Fruit fly (Drosophila melanogaster) whole organism, embryonic: ENCODE data around the gene CG17124.

Source experiments
- CG10147 ChIP-seq: fragments of 200-800 bp; sonication (Bioruptor generic); optimal IDR thresholded peaks from 2 replicates; lab custom pipeline; 2019; ENCODE audit warnings: missing biosample characterization, mild to moderate bottlenecking, missing genetic modification characterization, moderate library complexity
- CG11695 ChIP-seq: fragments of 200-800 bp; sonication (Bioruptor generic); IDR thresholded peaks from 3 replicates; pipeline ENCODE4 v1.3.6; 2022; ENCODE audit warnings: missing biosample characterization, missing genetic modification characterization
- CG13287 ChIP-seq: fragments of 200-800 bp; sonication (Bioruptor generic); IDR thresholded peaks from 2 replicates; pipeline ENCODE4 v1.3.6; 2022; ENCODE audit warnings: missing biosample characterization, missing genetic modification characterization; ENCODE audit not compliant: partially characterized antibody
- CG13894 ChIP-seq: fragments of 200-800 bp; sonication (Bioruptor generic); optimal IDR thresholded peaks from 3 replicates; lab custom pipeline; 2018; ENCODE audit warnings: missing biosample characterization, mild to moderate bottlenecking, missing genetic modification characterization, moderate library complexity
- CG15514 ChIP-seq: fragments of 200-800 bp; sonication (Bioruptor generic); optimal IDR thresholded peaks from 3 replicates; lab custom pipeline; 2017; ENCODE audit warnings: missing biosample characterization, missing genetic modification characterization, mild to moderate bottlenecking, moderate library complexity, missing genetic modification reagents
- CG16779 ChIP-seq: fragments of 200-800 bp; sonication (Bioruptor generic); IDR thresholded peaks from 2 replicates; pipeline ENCODE4 v1.3.6; 2022; ENCODE audit warnings: missing biosample characterization, missing genetic modification characterization
- CG17829 ChIP-seq: fragments of 200-800 bp; optimal IDR thresholded peaks from 2 replicates; lab custom pipeline; 2019; ENCODE audit warnings: missing biosample characterization, mild to moderate bottlenecking, missing genetic modification characterization, moderate library complexity
- CG2116 ChIP-seq: fragments of 200-800 bp; sonication (Bioruptor generic); optimal IDR thresholded peaks from 3 replicates; lab custom pipeline; 2018; ENCODE audit warnings: missing biosample characterization, mild to moderate bottlenecking, missing genetic modification characterization
- CG2120 ChIP-seq: fragments of 200-800 bp; sonication (Bioruptor generic); optimal IDR thresholded peaks from 3 replicates; lab custom pipeline; 2016; ENCODE audit warnings: missing biosample characterization, missing genetic modification characterization
- CG32532 ChIP-seq: fragments of 200-800 bp; sonication (Bioruptor generic); IDR thresholded peaks from 2 replicates; pipeline ENCODE4 v1.3.6; 2022; ENCODE audit warnings: missing biosample characterization, missing genetic modification characterization
- CG34224 ChIP-seq: fragments of 200-800 bp; sonication (Bioruptor generic); IDR thresholded peaks from 3 replicates; pipeline ENCODE4 v1.3.6; 2022; ENCODE audit warnings: missing biosample characterization, missing genetic modification characterization; ENCODE audit not compliant: partially characterized antibody
- CG5180 ChIP-seq: fragments of 200-800 bp; sonication (Bioruptor generic); optimal IDR thresholded peaks from 3 replicates; lab custom pipeline; 2017; ENCODE audit warnings: missing biosample characterization, missing genetic modification characterization, mild to moderate bottlenecking, moderate library complexity, missing genetic modification reagents
- CG6654 ChIP-seq: fragments of 200-800 bp; sonication (Bioruptor generic); optimal IDR thresholded peaks from 2 replicates; lab custom pipeline; 2017; ENCODE audit warnings: missing biosample characterization, mild to moderate bottlenecking, missing genetic modification characterization
- CG7556 ChIP-seq: fragments of 200-800 bp; sonication (Bioruptor generic); optimal IDR thresholded peaks from 2 replicates; lab custom pipeline; 2017; ENCODE audit warnings: missing biosample characterization, mild to moderate bottlenecking, missing genetic modification characterization
- CG8388 ChIP-seq: fragments of 200-800 bp; sonication (Bioruptor generic); optimal IDR thresholded peaks from 2 replicates; lab custom pipeline; 2019; ENCODE audit warnings: missing biosample characterization, mild to moderate bottlenecking, missing genetic modification characterization, moderate library complexity
- CG9437 ChIP-seq: fragments of 200-800 bp; sonication (Bioruptor generic); optimal IDR thresholded peaks from 2 replicates; lab custom pipeline; 2018; ENCODE audit warnings: missing biosample characterization, mild to moderate bottlenecking, missing genetic modification characterization
- HHEX ChIP-seq: fragments of 200-800 bp; sonication (Bioruptor generic); optimal IDR thresholded peaks from 3 replicates; lab custom pipeline; 2017; ENCODE audit warnings: missing biosample characterization, mild to moderate bottlenecking, missing genetic modification characterization, missing genetic modification reagents
- Hr3 ChIP-seq: fragments of 200-800 bp; sonication (Bioruptor generic); optimal IDR thresholded peaks from 3 replicates; lab custom pipeline; 2016; ENCODE audit warnings: missing biosample characterization, missing genetic modification characterization
- Lim3 ChIP-seq: fragments of 200-800 bp; sonication (Bioruptor generic); IDR thresholded peaks from 2 replicates; pipeline ENCODE4 v1.3.6; 2022; ENCODE audit warnings: missing biosample characterization, missing genetic modification characterization
- MBD-R2 ChIP-seq: fragments of 200-800 bp; sonication (Bioruptor generic); IDR thresholded peaks from 2 replicates; pipeline ENCODE4 v1.3.6; 2022; ENCODE audit warnings: missing biosample characterization, missing genetic modification characterization
- Med ChIP-seq: fragments of 200-800 bp; sonication (Bioruptor generic); peaks from one replicate; lab custom pipeline; 2016; ENCODE audit warnings: missing biosample characterization, missing genetic modification characterization, mild to moderate bottlenecking, inconsistent platforms, moderate library complexity
- Nf-YB ChIP-seq: fragments of 200-800 bp; sonication (Bioruptor generic); optimal IDR thresholded peaks from 3 replicates; lab custom pipeline; 2019; ENCODE audit warnings: missing biosample characterization, mild to moderate bottlenecking, missing genetic modification characterization, moderate library complexity
- Vsx1 ChIP-seq: fragments of 200-800 bp; sonication (Bioruptor generic); optimal IDR thresholded peaks from 2 replicates; lab custom pipeline; 2017; ENCODE audit warnings: missing biosample characterization, mild to moderate bottlenecking, missing genetic modification characterization, missing genetic modification reagents
- Xbp1 ChIP-seq: fragments of 200-800 bp; sonication (Bioruptor generic); optimal IDR thresholded peaks from 3 replicates; lab custom pipeline; 2016; ENCODE audit warnings: missing biosample characterization, mild to moderate bottlenecking, missing genetic modification characterization
- ab ChIP-seq: fragments of 200-800 bp; sonication (Bioruptor generic); optimal IDR thresholded peaks from 2 replicates; lab custom pipeline; 2016; ENCODE audit warnings: missing biosample characterization, missing genetic modification characterization
- az2 ChIP-seq: fragments of 200-800 bp; sonication (Bioruptor generic); optimal IDR thresholded peaks from 3 replicates; lab custom pipeline; 2016; ENCODE audit warnings: missing biosample characterization, missing genetic modification characterization
- bab2 ChIP-seq: fragments of 200-800 bp; sonication (Bioruptor generic); optimal IDR thresholded peaks from 2 replicates; lab custom pipeline; 2016; ENCODE audit warnings: missing biosample characterization, missing genetic modification characterization
- bigmax ChIP-seq: fragments of 200-800 bp; sonication (Bioruptor generic); optimal IDR thresholded peaks from 2 replicates; lab custom pipeline; 2018; ENCODE audit warnings: missing biosample characterization, mild to moderate bottlenecking, missing genetic modification characterization
- croc ChIP-seq: fragments of 200-800 bp; sonication (Bioruptor generic); conservative IDR thresholded peaks from 3 replicates; pipeline ENCODE4 v1.3.6; 2022; ENCODE audit warnings: missing biosample characterization, missing genetic modification characterization
- ems ChIP-seq: fragments of 200-800 bp; sonication (Bioruptor generic); optimal IDR thresholded peaks from 3 replicates; lab custom pipeline; 2016; ENCODE audit warnings: missing biosample characterization, missing genetic modification characterization
- exex ChIP-seq: fragments of 200-800 bp; sonication (Bioruptor generic); optimal IDR thresholded peaks from 4 replicates; lab custom pipeline; 2018; ENCODE audit warnings: missing biosample characterization, mild to moderate bottlenecking, missing genetic modification characterization, moderate library complexity
- gcm ChIP-seq: fragments of 200-800 bp; sonication (Bioruptor generic); optimal IDR thresholded peaks from 2 replicates; lab custom pipeline; 2019; ENCODE audit warnings: missing biosample characterization, mild to moderate bottlenecking, missing genetic modification characterization, moderate library complexity
- hb ChIP-seq: fragments of 200-800 bp; sonication (Bioruptor generic); IDR thresholded peaks from 3 replicates; pipeline ENCODE4 v1.3.6; 2022; ENCODE audit warnings: missing biosample characterization, missing genetic modification characterization; ENCODE audit not compliant: partially characterized antibody
- ind ChIP-seq: fragments of 200-800 bp; sonication (Bioruptor generic); optimal IDR thresholded peaks from 3 replicates; lab custom pipeline; 2016; ENCODE audit warnings: missing biosample characterization, missing genetic modification characterization
- nau ChIP-seq: fragments of 200-800 bp; sonication (Bioruptor generic); optimal IDR thresholded peaks from 3 replicates; lab custom pipeline; 2017; ENCODE audit warnings: missing biosample characterization, mild to moderate bottlenecking, missing genetic modification characterization, missing genetic modification reagents
- odd ChIP-seq: fragments of 200-800 bp; sonication (Bioruptor generic); optimal IDR thresholded peaks from 2 replicates; lab custom pipeline; 2017; ENCODE audit warnings: missing biosample characterization, mild to moderate bottlenecking, missing genetic modification characterization
- phol ChIP-seq: fragments of 200-800 bp; sonication (Bioruptor generic); optimal IDR thresholded peaks from 3 replicates; lab custom pipeline; 2018; ENCODE audit warnings: missing biosample characterization, mild to moderate bottlenecking, missing genetic modification characterization, moderate library complexity
- pzg ChIP-seq: fragments of 200-800 bp; sonication (Bioruptor generic); optimal IDR thresholded peaks from 3 replicates; lab custom pipeline; 2018; ENCODE audit warnings: missing biosample characterization, mild to moderate bottlenecking, missing genetic modification characterization, moderate library complexity
- ranshi ChIP-seq: fragments of 200-800 bp; sonication (Bioruptor generic); IDR thresholded peaks from 2 replicates; pipeline ENCODE4 v1.3.6; 2022; ENCODE audit warnings: missing biosample characterization, missing genetic modification characterization
- ro ChIP-seq: fragments of 200-800 bp; sonication (Bioruptor generic); IDR thresholded peaks from 2 replicates; pipeline ENCODE4 v1.3.6; 2022; ENCODE audit warnings: missing biosample characterization, missing genetic modification characterization
- run ChIP-seq: fragments of 200-800 bp; sonication (Bioruptor generic); optimal IDR thresholded peaks from 3 replicates; lab custom pipeline; 2018; ENCODE audit warnings: missing biosample characterization, mild to moderate bottlenecking, missing genetic modification characterization
- sc ChIP-seq, 3 experiments: fragments of >200 bp in 2 of 3; fragments of 200-800 bp in 1 of 3; sonication (Bioruptor generic) in 1 of 3; optimal IDR thresholded peaks; 2 replicates in 2 of 3; 3 replicates in 1 of 3; lab custom pipeline; 2017; ENCODE audit warnings: mild to moderate bottlenecking in 1 of 3, missing biosample characterization in 1 of 3, missing genetic modification characterization in 1 of 3, missing genetic modification reagents in 1 of 3
- sens-2 ChIP-seq: fragments of 200-800 bp; sonication (Bioruptor generic); IDR thresholded peaks from 2 replicates; pipeline ENCODE4 v1.3.6; 2022; ENCODE audit warnings: missing biosample characterization, missing genetic modification characterization
- ssp ChIP-seq: fragments of 200-800 bp; sonication (Bioruptor generic); IDR thresholded peaks from 2 replicates; pipeline ENCODE4 v1.3.6; 2022; ENCODE audit warnings: missing biosample characterization, missing genetic modification characterization
- toy ChIP-seq: fragments of 200-800 bp; sonication (Bioruptor generic); IDR thresholded peaks from 2 replicates; pipeline ENCODE4 v1.3.6; 2022; ENCODE audit warnings: missing biosample characterization, missing genetic modification characterization
- trem ChIP-seq: fragments of 200-800 bp; optimal IDR thresholded peaks from 3 replicates; lab custom pipeline; 2019; ENCODE audit warnings: missing biosample characterization, mild to moderate bottlenecking, missing genetic modification characterization, moderate library complexity
- tup ChIP-seq: fragments of 200-800 bp; sonication (Bioruptor generic); optimal IDR thresholded peaks from 2 replicates; lab custom pipeline; 2016; ENCODE audit warnings: missing biosample characterization, mild to moderate bottlenecking, missing genetic modification characterization, moderate library complexity
- vfl ChIP-seq: fragments of 200-800 bp; sonication (Bioruptor generic); optimal IDR thresholded peaks from 2 replicates; lab custom pipeline; 2016; ENCODE audit warnings: missing biosample characterization, missing genetic modification characterization

CG17124 gene

DNA sequence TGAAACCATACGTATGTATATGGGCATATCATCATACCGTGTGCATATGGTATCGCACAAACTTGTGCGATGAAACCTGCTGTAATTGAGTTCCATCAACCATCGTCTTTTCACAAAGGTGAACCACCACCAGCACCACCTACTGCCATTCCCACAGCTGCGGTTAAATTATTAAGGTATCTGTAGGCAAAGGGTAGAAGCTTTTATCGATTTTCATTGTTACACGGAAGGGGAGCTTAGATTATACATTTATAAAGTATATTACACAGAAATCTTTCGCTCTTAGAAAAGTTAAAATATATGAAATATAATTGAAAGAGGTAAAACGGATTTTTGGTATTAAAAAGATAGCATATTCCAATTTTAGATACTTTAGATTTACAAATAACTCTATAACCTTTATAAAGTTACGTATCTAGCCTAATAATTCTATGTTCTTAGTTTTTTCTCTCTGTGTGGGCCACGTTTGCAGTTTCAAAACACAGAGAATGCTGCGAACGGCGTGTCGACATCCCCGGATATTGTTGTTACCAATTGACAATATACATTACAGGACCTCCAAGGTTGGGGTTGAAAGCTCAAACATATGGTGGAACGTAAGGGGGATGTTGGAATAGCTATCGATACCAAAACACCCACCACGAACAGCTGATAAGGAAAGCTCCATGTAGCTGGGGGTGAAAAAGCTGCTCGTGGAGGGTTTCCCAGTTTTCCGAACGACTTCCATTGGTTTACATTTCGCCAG, 4.5 kb upstream of the CG17124 start, which contains the start of gene CG6495 (continued):
- TF ChIP-seq CG9437 (GFP tag; lab: Kevin White, UChicago): peak; percentile 4
- TF ChIP-seq CG11695 (GFP tag; lab: Robert Waterston, UW): peak; percentile 60; the same call in 2 of the 3 replicates
- TF ChIP-seq MBD-R2 (GFP tag; lab: Robert Waterston, UW): peak; percentile 15; the same call in 1 of the 2 replicates
- peak; percentile 36 for TF ChIP-seq CG17829 (tag; lab: Kevin White, UChicago)
- TF ChIP-seq tup (GFP tag; lab: Kevin White, UChicago): no peak
- peak; percentile 19 for TF ChIP-seq pzg (GFP tag; lab: Kevin White, UChicago)
- no peak for TF ChIP-seq CG6654
- peak; percentile 13 for TF ChIP-seq Nf-YB (GFP tag; lab: Kevin White, UChicago)
- peak; percentile 5 for TF ChIP-seq Hr3 (GFP tag; lab: Kevin White, UChicago)
- TF ChIP-seq odd (GFP tag; lab: Kevin White, UChicago): no peak
- peak; percentile 55 for TF ChIP-seq phol (tag; lab: Kevin White, UChicago)
- TF ChIP-seq nau: peak; percentile 24
- TF ChIP-seq sens-2 (GFP tag; lab: Robert Waterston, UW): no peak
- peak; percentile 48 for TF ChIP-seq CG13894 (tag; lab: Kevin White, UChicago)
- TF ChIP-seq ems (GFP tag; lab: Kevin White, UChicago): peak; percentile 5
- TF ChIP-seq Med: peak; percentile 54
- no peak for TF ChIP-seq vfl (GFP tag; lab: Kevin White, UChicago)
- TF ChIP-seq CG16779: no peak
- TF ChIP-seq ab (GFP tag; lab: Kevin White, UChicago): no peak
- TF ChIP-seq CG34224 (GFP tag; lab: Robert Waterston, UW): no peak
- peak; percentile 30 for TF ChIP-seq ind (GFP tag; lab: Kevin White, UChicago)
- peak; percentile 30; the same call in 2 of the 3 replicates for TF ChIP-seq croc (GFP tag; lab: Robert Waterston, UW)
- no peak for TF ChIP-seq hb (GFP tag; lab: Robert Waterston, UW)
- peak; percentile 56; the same call in 1 of the 2 replicates for TF ChIP-seq CG32532 (GFP tag; lab: Robert Waterston, UW)
- TF ChIP-seq bab2 (GFP tag; lab: Kevin White, UChicago): peak; percentile 33
- TF ChIP-seq bigmax: no peak
- peak; percentile 18 for TF ChIP-seq trem (tag; lab: Kevin White, UChicago)
- peak; percentile 57 for TF ChIP-seq CG8388 (GFP tag; lab: Kevin White, UChicago)
- TF ChIP-seq ro (GFP tag; lab: Robert Waterston, UW): no peak
- TF ChIP-seq CG2120 (GFP tag; lab: Kevin White, UChicago): peak; percentile 74
- peak; percentile 30 for TF ChIP-seq HHEX (GFP tag; lab: Kevin White, UChicago)
- TF ChIP-seq run (tag; lab: Kevin White, UChicago): peak; percentile 61
- peak; percentile 40 for TF ChIP-seq exex (tag; lab: Kevin White, UChicago)
- peak; percentile 85 for TF ChIP-seq CG7556 (GFP tag; lab: Kevin White, UChicago)
- peak; percentile 19 for TF ChIP-seq az2 (GFP tag; lab: Kevin White, UChicago)
- TF ChIP-seq ranshi (GFP tag; lab: Robert Waterston, UW): peak; percentile 35; the same call in 1 of the 2 replicates
- TF ChIP-seq CG5180: peak; percentile 0
- TF ChIP-seq CG15514 (GFP tag; lab: Kevin White, UChicago): peak; percentile 28
- TF ChIP-seq Xbp1 (GFP tag; lab: Kevin White, UChicago): peak; percentile 51
- peak; percentile 58 for TF ChIP-seq gcm (GFP tag; lab: Kevin White, UChicago)
- TF ChIP-seq CG13287: no peak
- TF ChIP-seq CG2116 (GFP tag; lab: Kevin White, UChicago): no peak
- TF ChIP-seq Lim3 (GFP tag; lab: Robert Waterston, UW): no peak
- peak; percentile 24 for TF ChIP-seq CG10147 (GFP tag; lab: Kevin White, UChicago)
- TF ChIP-seq Vsx1: peak; percentile 17
- TF ChIP-seq ssp (GFP tag; lab: Robert Waterston, UW): peak; percentile 37; the same call in 1 of the 2 replicates
- no peak for TF ChIP-seq sc (optimal IDR thresholded peaks at IDR 0.05; lab: Kevin White, UChicago)
- no peak for TF ChIP-seq sc (GFP tag; optimal IDR thresholded peaks at IDR 0.05; lab: Kevin White, UChicago)
- TF ChIP-seq toy (GFP tag; lab: Robert Waterston, UW): no peak
